Fruit fly (Drosophila melanogaster) whole organism, embryonic: ENCODE results near the gene CG13369.
A peak's percentile ranks its signal among the peaks of the same experiment; 100 is the strongest.

Experiments
- ATbp ChIP-seq: fragments of 200-800 bp; sonication (Bioruptor generic); optimal IDR thresholded peaks from 2 replicates; lab custom pipeline; 2017; ENCODE audit warnings: missing biosample characterization, mild to moderate bottlenecking, missing genetic modification characterization, missing genetic modification reagents
- Atf3 ChIP-seq: fragments of 200-800 bp; sonication (Bioruptor generic); optimal IDR thresholded peaks from 3 replicates; lab custom pipeline; 2016; ENCODE audit warnings: missing biosample characterization, missing genetic modification characterization
- CG11093 ChIP-seq: fragments of 200-800 bp; sonication (Bioruptor generic); IDR thresholded peaks from 3 replicates; pipeline ENCODE4 v1.3.6; 2022; ENCODE audit warnings: missing biosample characterization, missing genetic modification characterization
- CG11456 ChIP-seq: fragments of 200-800 bp; sonication (Bioruptor generic); IDR thresholded peaks from 3 replicates; pipeline ENCODE4 v1.3.6; 2022; ENCODE audit warnings: missing biosample characterization, missing genetic modification characterization
- CG11560 ChIP-seq: fragments of 200-800 bp; sonication (Bioruptor generic); IDR thresholded peaks from 3 replicates; pipeline ENCODE4 v1.3.6; 2022; ENCODE audit warnings: missing biosample characterization, missing genetic modification characterization
- CG11696 ChIP-seq: fragments of 200-800 bp; sonication (Bioruptor generic); IDR thresholded peaks from 2 replicates; pipeline ENCODE4 v1.3.6; 2022; ENCODE audit warnings: missing biosample characterization, missing genetic modification characterization
- CG11723 ChIP-seq: fragments of 200-800 bp; sonication (Bioruptor generic); optimal IDR thresholded peaks from 2 replicates; lab custom pipeline; 2017; ENCODE audit warnings: missing biosample characterization, mild to moderate bottlenecking, missing genetic modification characterization
- CG13624 ChIP-seq: fragments of 200-800 bp; sonication (Bioruptor generic); optimal IDR thresholded peaks from 2 replicates; lab custom pipeline; 2016; ENCODE audit warnings: missing biosample characterization, missing genetic modification characterization
- CG14860 ChIP-seq: fragments of 200-800 bp; sonication (Bioruptor generic); IDR thresholded peaks from 3 replicates; pipeline ENCODE4 v1.3.6; 2022; ENCODE audit warnings: missing biosample characterization, missing genetic modification characterization; ENCODE audit not compliant: partially characterized antibody
- CG15696 ChIP-seq: fragments of 200-800 bp; sonication (Bioruptor generic); optimal IDR thresholded peaks from 2 replicates; lab custom pipeline; 2019; ENCODE audit warnings: missing biosample characterization, mild to moderate bottlenecking, missing genetic modification characterization, moderate library complexity
- CG3281 ChIP-seq: fragments of 200-800 bp; sonication (Bioruptor generic); optimal IDR thresholded peaks from 3 replicates; lab custom pipeline; 2017; ENCODE audit warnings: missing biosample characterization, mild to moderate bottlenecking, missing genetic modification characterization
- CG34422 ChIP-seq: fragments of 200-800 bp; sonication (Bioruptor generic); IDR thresholded peaks from 3 replicates; pipeline ENCODE4 v1.3.6; 2022; ENCODE audit warnings: missing biosample characterization, missing genetic modification characterization
- CG43689 ChIP-seq: fragments of 200-800 bp; sonication (Bioruptor generic); IDR thresholded peaks from 2 replicates; pipeline ENCODE4 v1.3.6; 2022; ENCODE audit warnings: missing biosample characterization, missing genetic modification characterization
- CG4707 ChIP-seq: fragments of 200-800 bp; sonication (Bioruptor generic); optimal IDR thresholded peaks from 2 replicates; lab custom pipeline; 2018; ENCODE audit warnings: missing biosample characterization, mild to moderate bottlenecking, missing genetic modification characterization, moderate library complexity
- CG6813 ChIP-seq: fragments of 200-800 bp; sonication (Bioruptor generic); optimal IDR thresholded peaks from 2 replicates; lab custom pipeline; 2017; ENCODE audit warnings: missing biosample characterization, missing genetic modification characterization, mild to moderate bottlenecking, moderate library complexity, missing genetic modification reagents
- CG6854 ChIP-seq: fragments of 200-800 bp; sonication (Bioruptor generic); optimal IDR thresholded peaks from 3 replicates; lab custom pipeline; 2017; ENCODE audit warnings: missing biosample characterization, mild to moderate bottlenecking, missing genetic modification characterization
- CG7556 ChIP-seq: fragments of 200-800 bp; sonication (Bioruptor generic); optimal IDR thresholded peaks from 2 replicates; lab custom pipeline; 2017; ENCODE audit warnings: missing biosample characterization, mild to moderate bottlenecking, missing genetic modification characterization
- CG7839 ChIP-seq: fragments of 200-800 bp; sonication (Bioruptor generic); optimal IDR thresholded peaks from 3 replicates; lab custom pipeline; 2018; ENCODE audit warnings: missing biosample characterization, mild to moderate bottlenecking, missing genetic modification characterization, moderate library complexity
- CG9817 ChIP-seq: fragments of 200-800 bp; sonication (Bioruptor generic); optimal IDR thresholded peaks from 2 replicates; lab custom pipeline; 2018; ENCODE audit warnings: missing biosample characterization, mild to moderate bottlenecking, missing genetic modification characterization, moderate library complexity
- Chrac-16 ChIP-seq: fragments of 200-800 bp; sonication (Bioruptor generic); optimal IDR thresholded peaks from 3 replicates; lab custom pipeline; 2016; ENCODE audit warnings: missing biosample characterization, missing genetic modification characterization
- D19A ChIP-seq: fragments of 200-800 bp; optimal IDR thresholded peaks from 3 replicates; lab custom pipeline; 2019; ENCODE audit warnings: missing biosample characterization, mild to moderate bottlenecking, missing genetic modification characterization, moderate library complexity
- Fer2 ChIP-seq: fragments of 200-800 bp; sonication (Bioruptor generic); optimal IDR thresholded peaks from 2 replicates; lab custom pipeline; 2018; ENCODE audit warnings: missing biosample characterization, mild to moderate bottlenecking, missing genetic modification characterization, moderate library complexity
- Fer3 ChIP-seq: fragments of 200-800 bp; sonication (Bioruptor generic); optimal IDR thresholded peaks from 2 replicates; lab custom pipeline; 2018; ENCODE audit warnings: missing biosample characterization, mild to moderate bottlenecking, missing genetic modification characterization, moderate library complexity
- HHEX ChIP-seq: fragments of 200-800 bp; sonication (Bioruptor generic); optimal IDR thresholded peaks from 3 replicates; lab custom pipeline; 2017; ENCODE audit warnings: missing biosample characterization, mild to moderate bottlenecking, missing genetic modification characterization, missing genetic modification reagents
- Hsf ChIP-seq: fragments of 200-800 bp; sonication (Bioruptor generic); optimal IDR thresholded peaks from 3 replicates; lab custom pipeline; 2016; ENCODE audit warnings: missing biosample characterization, missing genetic modification characterization
- Meics ChIP-seq: fragments of 200-800 bp; sonication (Bioruptor generic); optimal IDR thresholded peaks from 2 replicates; lab custom pipeline; 2017; ENCODE audit warnings: missing biosample characterization, mild to moderate bottlenecking, missing genetic modification characterization
- Oaz ChIP-seq: fragments of 200-800 bp; sonication (Bioruptor generic); IDR thresholded peaks from 2 replicates; pipeline ENCODE4 v1.3.6; 2022; ENCODE audit warnings: missing biosample characterization, missing genetic modification characterization
- dati ChIP-seq: fragments of 200-800 bp; sonication (Bioruptor generic); IDR thresholded peaks from 2 replicates; pipeline ENCODE4 v1.3.6; 2022; ENCODE audit warnings: missing biosample characterization, missing genetic modification characterization
- dimm ChIP-seq: fragments of 200-800 bp; sonication (Bioruptor generic); IDR thresholded peaks from 2 replicates; pipeline ENCODE4 v1.3.6; 2022; ENCODE audit warnings: missing biosample characterization, missing genetic modification characterization
- ems ChIP-seq: fragments of 200-800 bp; sonication (Bioruptor generic); optimal IDR thresholded peaks from 3 replicates; lab custom pipeline; 2016; ENCODE audit warnings: missing biosample characterization, missing genetic modification characterization
- en ChIP-seq: fragments of 200-800 bp; sonication (Bioruptor generic); optimal IDR thresholded peaks from 2 replicates; lab custom pipeline; 2016; ENCODE audit warnings: missing biosample characterization, missing genetic modification characterization
- ftz-f1 ChIP-seq: fragments of 200-800 bp; sonication (Bioruptor generic); optimal IDR thresholded peaks from 2 replicates; lab custom pipeline; 2016; ENCODE audit warnings: missing biosample characterization, missing genetic modification characterization
- grau ChIP-seq: fragments of 200-800 bp; optimal IDR thresholded peaks from 3 replicates; lab custom pipeline; 2019; ENCODE audit warnings: missing biosample characterization, mild to moderate bottlenecking, missing genetic modification characterization, moderate library complexity
- her ChIP-seq: fragments of 200-800 bp; sonication (Bioruptor generic); optimal IDR thresholded peaks from 2 replicates; lab custom pipeline; 2016; ENCODE audit warnings: missing biosample characterization, missing genetic modification characterization
- ind ChIP-seq: fragments of 200-800 bp; sonication (Bioruptor generic); optimal IDR thresholded peaks from 3 replicates; lab custom pipeline; 2016; ENCODE audit warnings: missing biosample characterization, missing genetic modification characterization
- knrl ChIP-seq: fragments of 200-800 bp; sonication (Bioruptor generic); IDR thresholded peaks from 3 replicates; pipeline ENCODE4 v1.3.6; 2022; ENCODE audit warnings: missing biosample characterization, missing genetic modification characterization; ENCODE audit not compliant: partially characterized antibody
- mam ChIP-seq: fragments of 200-800 bp; sonication (Bioruptor generic); optimal IDR thresholded peaks from 3 replicates; lab custom pipeline; 2016; ENCODE audit warnings: missing biosample characterization, missing genetic modification characterization
- pan ChIP-seq, 4 experiments: fragments of >200 bp in 3 of 4; fragments of 200-800 bp in 1 of 4; sonication (Bioruptor generic) in 1 of 4; optimal IDR thresholded peaks in 3 of 4; IDR thresholded peaks in 1 of 4; 2 replicates each; pipeline versions ENCODE4 v1.3.6 to Lab custom; 2017 to 2022; ENCODE audit warnings: missing biosample characterization in 2 of 4, missing genetic modification characterization in 2 of 4, mixed read lengths in 1 of 4
- pfk ChIP-seq: fragments of 200-800 bp; sonication (Bioruptor generic); optimal IDR thresholded peaks from 2 replicates; lab custom pipeline; 2018; ENCODE audit warnings: missing biosample characterization, mild to moderate bottlenecking, missing genetic modification characterization, moderate library complexity
- pho ChIP-seq: fragments of 200-800 bp; sonication (Bioruptor generic); optimal IDR thresholded peaks from 2 replicates; lab custom pipeline; 2016; ENCODE audit warnings: missing biosample characterization, missing genetic modification characterization
- pros ChIP-seq: fragments of 200-800 bp; sonication (Bioruptor generic); optimal IDR thresholded peaks from 3 replicates; lab custom pipeline; 2019; ENCODE audit warnings: missing biosample characterization, mild to moderate bottlenecking, missing genetic modification characterization, moderate library complexity
- psq ChIP-seq: fragments of 200-800 bp; sonication (Bioruptor generic); optimal IDR thresholded peaks from 2 replicates; lab custom pipeline; 2017; ENCODE audit warnings: missing biosample characterization, missing genetic modification characterization
- scrt ChIP-seq: fragments of 200-800 bp; sonication (Bioruptor generic); optimal IDR thresholded peaks from 2 replicates; lab custom pipeline; 2018; ENCODE audit warnings: missing biosample characterization, mild to moderate bottlenecking, missing genetic modification characterization, moderate library complexity
- sens ChIP-seq: fragments of 200-800 bp; sonication (Bioruptor generic); peaks from one replicate; lab custom pipeline; 2016; ENCODE audit warnings: missing biosample characterization, missing genetic modification characterization
- slbo ChIP-seq: fragments of 200-800 bp; sonication (Bioruptor generic); IDR thresholded peaks from 2 replicates; pipeline ENCODE4 v1.3.6; 2022; ENCODE audit warnings: missing biosample characterization, missing genetic modification characterization
- so ChIP-seq: fragments of 200-800 bp; sonication (Bioruptor generic); IDR thresholded peaks from 3 replicates; pipeline ENCODE4 v1.3.6; 2022; ENCODE audit warnings: missing biosample characterization, missing genetic modification characterization
- stc ChIP-seq: fragments of 200-800 bp; sonication (Bioruptor generic); IDR thresholded peaks from 2 replicates; pipeline ENCODE4 v1.3.6; 2022; ENCODE audit warnings: missing biosample characterization, missing genetic modification characterization
- tin ChIP-seq: fragments of 200-800 bp; sonication (Bioruptor generic); optimal IDR thresholded peaks from 3 replicates; lab custom pipeline; 2016; ENCODE audit warnings: missing biosample characterization, missing genetic modification characterization
- tll ChIP-seq, 2 experiments: fragments of 200-800 bp in 1 of 2; fragments of >200 bp in 1 of 2; sonication (Bioruptor generic) in 1 of 2; optimal IDR thresholded peaks; 2 replicates each; lab custom pipeline; 2017 to 2019; ENCODE audit warnings: missing biosample characterization in 2 of 2, missing genetic modification characterization in 2 of 2, mild to moderate bottlenecking in 1 of 2, moderate library complexity in 1 of 2
- ttk ChIP-seq: fragments of 200-800 bp; sonication (Bioruptor generic); IDR thresholded peaks from 2 replicates; pipeline ENCODE4 v2.1.2; 2022; ENCODE audit warnings: missing biosample characterization, missing genetic modification characterization
- vfl ChIP-seq: fragments of 200-800 bp; sonication (Bioruptor generic); optimal IDR thresholded peaks from 2 replicates; lab custom pipeline; 2016; ENCODE audit warnings: missing biosample characterization, missing genetic modification characterization

The CG13369 gene

dm6 chrX:618583-618982 is 4.7 kb upstream of the CG13369 start (continued):
- TF ChIP-seq pan (optimal IDR thresholded peaks at IDR 0.05; lab: Kevin White, UChicago) (no peak), pan (GFP tag; optimal IDR thresholded peaks at IDR 0.05 in 1 of 2, IDR thresholded peaks at IDR 0.05 in 1 of 2) (no peak), mam (GFP tag; lab: Kevin White, UChicago) (peak; percentile 39), CG3281 (GFP tag; lab: Kevin White, UChicago) (no peak), Meics (GFP tag; lab: Kevin White, UChicago) (peak; percentile 10), CG11723 (GFP tag; lab: Kevin White, UChicago) (no peak), scrt (no peak), CG11696 (GFP tag; lab: Robert Waterston, UW) (no peak), Oaz (GFP tag; lab: Robert Waterston, UW) (no peak), CG15696 (tag; lab: Kevin White, UChicago) (peak; percentile 14), HHEX (peak; percentile 47), CG11093 (no peak), ftz-f1 (GFP tag; lab: Kevin White, UChicago) (no peak), en (GFP tag; lab: Kevin White, UChicago) (no peak), CG11560 (no peak), psq (peak; percentile 18), CG34422 (no peak), her (GFP tag; lab: Kevin White, UChicago) (peak; percentile 29), Fer3 (tag; lab: Kevin White, UChicago) (no peak), CG4707 (GFP tag; lab: Kevin White, UChicago) (no peak), CG9817 (tag; lab: Kevin White, UChicago) (no peak), Hsf (GFP tag; lab: Kevin White, UChicago) (peak; percentile 28), Fer2 (tag; lab: Kevin White, UChicago) (no peak), slbo (GFP tag; lab: Robert Waterston, UW) (0 out of 2 replicates have a peak, but pooled peaks have one; percentile 22), dimm (no peak), CG43689 (no peak), tll (GFP tag; optimal IDR thresholded peaks at IDR 0.05; lab: Kevin White, UChicago) (no peak), so (no peak), CG14860 (no peak), grau (peak; percentile 45), ttk (GFP tag; lab: Robert Waterston, UW) (0 out of 2 replicates have a peak, but pooled peaks have one; percentile 31), Chrac-16 (GFP tag; lab: Kevin White, UChicago) (peak; percentile 35), pfk (no peak), D19A (tag; lab: Kevin White, UChicago) (peak; percentile 34), dati (GFP tag; lab: Robert Waterston, UW) (no peak), knrl (GFP tag; lab: Robert Waterston, UW) (no peak), Atf3 (GFP tag; lab: Kevin White, UChicago) (no peak), CG7556 (GFP tag; lab: Kevin White, UChicago) (peak; percentile 15), CG7839 (tag; lab: Kevin White, UChicago) (peak; percentile 26), pros (GFP tag; lab: Kevin White, UChicago) (peak; percentile 16), CG11456 (0 out of 3 replicates have a peak, but pooled peaks have one; percentile 32), vfl (GFP tag; lab: Kevin White, UChicago) (peak; percentile 35), CG13624 (GFP tag; lab: Kevin White, UChicago) (no peak), CG6813 (GFP tag; lab: Kevin White, UChicago) (no peak), ATbp (peak; percentile 18), ems (GFP tag; lab: Kevin White, UChicago) (no peak), CG6854 (GFP tag; lab: Kevin White, UChicago) (no peak), tin (GFP tag; lab: Kevin White, UChicago) (no peak), pho (GFP tag; lab: Kevin White, UChicago) (no peak), stc (GFP tag; lab: Robert Waterston, UW) (no peak), ind (GFP tag; lab: Kevin White, UChicago) (peak; percentile 51), sens (GFP tag; lab: Kevin White, UChicago) (peak; percentile 72)
